Worm (Caenorhabditis elegans) whole organism, late embryonic: ENCODE data around the gene srg-3.
A peak's percentile ranks its signal among the peaks of the same experiment; 100 is the strongest.

Source experiments
- K09A11.1 ChIP-seq: sonication (generic microtip); optimal IDR thresholded peaks from 2 replicates; lab custom pipeline; 2017; ENCODE audit warnings: antibody characterized with exemption, mild to moderate bottlenecking, missing genetic modification characterization, missing compliant biosample characterization; ENCODE audit not compliant: insufficient read depth
- T23F11.4 ChIP-seq: fragments of 200-800 bp; sonication (Bioruptor generic); optimal IDR thresholded peaks from 2 replicates; lab custom pipeline; 2018; ENCODE audit warnings: mild to moderate bottlenecking, missing genetic modification characterization, missing compliant biosample characterization
- ama-1 ChIP-seq: fragments of 150-350 bp; optimal IDR thresholded peaks from 2 replicates; lab custom pipeline; 2014
- ceh-14 ChIP-seq: sonication (generic microtip); optimal IDR thresholded peaks from 2 replicates; lab custom pipeline; 2016; ENCODE audit warnings: missing genotype, missing genetic modification characterization, missing compliant biosample characterization
- ceh-18 ChIP-seq: sonication (generic microtip); optimal IDR thresholded peaks from 2 replicates; lab custom pipeline; 2016; ENCODE audit warnings: missing genetic modification characterization, missing compliant biosample characterization
- ceh-19 ChIP-seq: fragments of 200-800 bp; sonication (Bioruptor generic); optimal IDR thresholded peaks from 2 replicates; lab custom pipeline; 2018; ENCODE audit warnings: mild to moderate bottlenecking, missing genetic modification characterization, missing compliant biosample characterization
- ceh-2 ChIP-seq: sonication (generic microtip); optimal IDR thresholded peaks from 2 replicates; lab custom pipeline; 2016; ENCODE audit warnings: missing genotype, missing genetic modification characterization, missing compliant biosample characterization
- ceh-30 ChIP-seq: fragments of 150-350 bp; optimal IDR thresholded peaks from 2 replicates; lab custom pipeline; 2014; ENCODE audit warnings: missing biosample characterization, missing genetic modification characterization
- ceh-31 ChIP-seq: sonication (generic microtip); optimal IDR thresholded peaks from 2 replicates; lab custom pipeline; 2016; ENCODE audit warnings: missing genetic modification characterization, missing compliant biosample characterization
- ceh-34 ChIP-seq: sonication (generic microtip); optimal IDR thresholded peaks from 2 replicates; lab custom pipeline; 2016; ENCODE audit warnings: mild to moderate bottlenecking, missing genetic modification characterization, missing compliant biosample characterization
- ceh-45 ChIP-seq: fragments of 200-800 bp; sonication (Bioruptor generic); IDR thresholded peaks from 2 replicates; pipeline ENCODE4 v1.3.6; 2022; ENCODE audit warnings: missing genetic modification reagents, missing genetic modification characterization, missing compliant biosample characterization
- ceh-48 ChIP-seq: sonication (generic microtip); optimal IDR thresholded peaks from 2 replicates; lab custom pipeline; 2016; ENCODE audit warnings: missing genetic modification characterization, inconsistent platforms, missing compliant biosample characterization
- che-1 ChIP-seq: sonication (generic microtip); optimal IDR thresholded peaks from 2 replicates; lab custom pipeline; 2016; ENCODE audit warnings: mild to moderate bottlenecking, missing genetic modification characterization, missing compliant biosample characterization
- dmd-4 ChIP-seq: sonication (generic microtip); optimal IDR thresholded peaks from 2 replicates; lab custom pipeline; 2016; ENCODE audit warnings: borderline replicate concordance, missing genetic modification characterization, missing compliant biosample characterization
- dve-1 ChIP-seq: sonication (generic microtip); optimal IDR thresholded peaks from 2 replicates; lab custom pipeline; 2017; ENCODE audit warnings: antibody characterized with exemption, mild to moderate bottlenecking, missing genetic modification characterization, missing compliant biosample characterization
- elt-2 ChIP-seq: sonication (generic microtip); optimal IDR thresholded peaks from 2 replicates; lab custom pipeline; 2016; ENCODE audit warnings: missing genetic modification reagents, missing genetic modification characterization, missing compliant biosample characterization
- elt-4 ChIP-seq: sonication (generic microtip); optimal IDR thresholded peaks from 2 replicates; lab custom pipeline; 2016; ENCODE audit warnings: missing genetic modification characterization, missing compliant biosample characterization
- eyg-1 ChIP-seq: sonication (generic microtip); optimal IDR thresholded peaks from 2 replicates; lab custom pipeline; 2016; ENCODE audit warnings: missing genotype, missing genetic modification characterization, missing compliant biosample characterization
- fax-1 ChIP-seq: sonication (generic microtip); optimal IDR thresholded peaks from 2 replicates; lab custom pipeline; 2016; ENCODE audit warnings: missing genotype, missing genetic modification characterization, missing compliant biosample characterization
- fkh-10 ChIP-seq: fragments of 150-350 bp; optimal IDR thresholded peaks from 2 replicates; lab custom pipeline; 2014; ENCODE audit warnings: missing biosample characterization, missing genetic modification reagents, missing genetic modification characterization
- gmeb-2 ChIP-seq: sonication (generic microtip); optimal IDR thresholded peaks from 2 replicates; lab custom pipeline; 2016; ENCODE audit warnings: missing genetic modification characterization, inconsistent platforms, missing compliant biosample characterization
- hlh-15 ChIP-seq: sonication (generic microtip); optimal IDR thresholded peaks from 2 replicates; lab custom pipeline; 2016; ENCODE audit warnings: missing genetic modification characterization, missing compliant biosample characterization
- hlh-30 ChIP-seq: sonication (generic microtip); optimal IDR thresholded peaks from 2 replicates; lab custom pipeline; 2017; ENCODE audit warnings: antibody characterized with exemption, missing genetic modification characterization, missing compliant biosample characterization; ENCODE audit not compliant: insufficient read depth
- hlh-6 ChIP-seq: sonication (generic microtip); optimal IDR thresholded peaks from 2 replicates; lab custom pipeline; 2016; ENCODE audit warnings: missing genotype, missing genetic modification characterization, missing compliant biosample characterization
- lim-6 ChIP-seq: sonication (generic microtip); optimal IDR thresholded peaks from 2 replicates; lab custom pipeline; 2016; ENCODE audit warnings: missing genetic modification characterization, missing compliant biosample characterization
- madf-2 ChIP-seq: sonication (generic microtip); optimal IDR thresholded peaks from 2 replicates; lab custom pipeline; 2017; ENCODE audit warnings: missing genetic modification characterization, missing compliant biosample characterization
- mec-3 ChIP-seq: sonication (generic microtip); optimal IDR thresholded peaks from 2 replicates; lab custom pipeline; 2016; ENCODE audit warnings: borderline replicate concordance, missing genetic modification characterization, missing compliant biosample characterization
- nfya-1 ChIP-seq: sonication (generic microtip); optimal IDR thresholded peaks from 2 replicates; lab custom pipeline; 2017; ENCODE audit warnings: missing genetic modification characterization, mild to moderate bottlenecking, missing compliant biosample characterization, antibody characterized with exemption, moderate library complexity
- nhr-11 ChIP-seq: fragments of 150-350 bp; optimal IDR thresholded peaks from 2 replicates; lab custom pipeline; 2014; ENCODE audit warnings: missing biosample characterization, missing genetic modification characterization
- nhr-232 ChIP-seq: sonication (generic microtip); optimal IDR thresholded peaks from 2 replicates; lab custom pipeline; 2016; ENCODE audit warnings: missing genetic modification characterization, missing compliant biosample characterization
- npax-4 ChIP-seq: sonication (generic microtip); optimal IDR thresholded peaks from 2 replicates; lab custom pipeline; 2016; ENCODE audit warnings: missing genetic modification characterization, missing compliant biosample characterization
- odd-2 ChIP-seq: sonication (generic microtip); optimal IDR thresholded peaks from 2 replicates; lab custom pipeline; 2017; ENCODE audit warnings: antibody characterized with exemption, mild to moderate bottlenecking, missing genetic modification characterization, missing compliant biosample characterization
- pag-3 ChIP-seq: sonication (generic microtip); optimal IDR thresholded peaks from 2 replicates; lab custom pipeline; 2016; ENCODE audit warnings: missing compliant biosample characterization, missing genetic modification characterization, borderline replicate concordance
- pat-9 ChIP-seq: fragments of 200-800 bp; sonication (Bioruptor generic); optimal IDR thresholded peaks from 2 replicates; lab custom pipeline; 2018; ENCODE audit warnings: mild to moderate bottlenecking, missing genetic modification characterization, moderate library complexity, missing compliant biosample characterization
- pha-2 ChIP-seq: sonication (generic microtip); optimal IDR thresholded peaks from 2 replicates; lab custom pipeline; 2017; ENCODE audit warnings: mild to moderate bottlenecking, missing genetic modification characterization, missing compliant biosample characterization
- pqm-1 ChIP-seq: sonication (generic microtip); optimal IDR thresholded peaks from 2 replicates; lab custom pipeline; 2016; ENCODE audit warnings: missing genetic modification characterization, missing compliant biosample characterization
- pros-1 ChIP-seq: fragments of 150-350 bp; optimal IDR thresholded peaks from 2 replicates; lab custom pipeline; 2014; ENCODE audit warnings: missing biosample characterization, missing genetic modification reagents, missing genetic modification characterization
- sdc-2 ChIP-seq: sonication (generic microtip); optimal IDR thresholded peaks from 2 replicates; lab custom pipeline; 2016; ENCODE audit warnings: missing genotype, missing genetic modification characterization, missing compliant biosample characterization
- sox-2 ChIP-seq: fragments of 200-800 bp; sonication (Bioruptor generic); IDR thresholded peaks from 2 replicates; pipeline ENCODE4 v1.3.6; 2022; ENCODE audit warnings: missing genetic modification reagents, missing genetic modification characterization, missing compliant biosample characterization
- sox-4 ChIP-seq: sonication (generic microtip); optimal IDR thresholded peaks from 2 replicates; lab custom pipeline; 2017; ENCODE audit warnings: mild to moderate bottlenecking, missing genetic modification characterization, inconsistent platforms, missing compliant biosample characterization
- syd-9 ChIP-seq: sonication (generic microtip); optimal IDR thresholded peaks from 2 replicates; lab custom pipeline; 2016; ENCODE audit warnings: mild to moderate bottlenecking, missing genetic modification characterization, moderate library complexity, missing compliant biosample characterization
- ttx-3 ChIP-seq: sonication (generic microtip); optimal IDR thresholded peaks from 2 replicates; lab custom pipeline; 2016; ENCODE audit warnings: missing genetic modification reagents, missing genetic modification characterization, missing compliant biosample characterization
- unc-3 ChIP-seq, 2 experiments: fragments of 200-800 bp in 1 of 2; sonication (Bioruptor generic) in 1 of 2; sonication (generic microtip) in 1 of 2; conservative IDR thresholded peaks in 1 of 2; optimal IDR thresholded peaks in 1 of 2; 2 replicates each; pipeline versions ENCODE4 v1.3.6 to Lab custom; 2016 to 2022; ENCODE audit warnings: missing compliant biosample characterization in 2 of 2, missing genetic modification characterization in 2 of 2, missing genetic modification reagents in 1 of 2
- unc-55 ChIP-seq: sonication (generic microtip); optimal IDR thresholded peaks from 2 replicates; lab custom pipeline; 2017; ENCODE audit warnings: missing biosample characterization, missing genetic modification reagents, missing genetic modification characterization
- unc-86 ChIP-seq: sonication (generic microtip); optimal IDR thresholded peaks from 2 replicates; lab custom pipeline; 2016; ENCODE audit warnings: missing genetic modification characterization, missing compliant biosample characterization
- zip-5 ChIP-seq: sonication (generic microtip); optimal IDR thresholded peaks from 2 replicates; lab custom pipeline; 2016; ENCODE audit warnings: missing genetic modification characterization, missing compliant biosample characterization
- ztf-16 ChIP-seq: sonication (generic microtip); optimal IDR thresholded peaks from 2 replicates; lab custom pipeline; 2017; ENCODE audit warnings: missing genetic modification characterization, missing compliant biosample characterization

The srg-3 gene

ce11 chrIII:6280070-6280596 lies 10.0 kb upstream of the srg-3 start, which contains the start of gene hmg-1.2 (continued):
- TF ChIP-seq nhr-11 (tag; lab: Kevin White, UChicago) (no peak), pros-1 (tag; lab: Kevin White, UChicago) (peak; percentile 79), pqm-1 (tag; lab: Kevin White, UChicago) (no peak), ama-1 (peak; percentile 59), hlh-30 (peak; percentile 74), pag-3 (tag; lab: Kevin White, UChicago) (no peak), mec-3 (tag; lab: Kevin White, UChicago) (no peak), sox-2 (GFP tag; lab: Robert Waterston, UW) (no peak), hlh-6 (no peak), ceh-31 (peak; percentile 79), hlh-15 (tag; lab: Kevin White, UChicago) (no peak), che-1 (tag; lab: Kevin White, UChicago) (no peak), ceh-14 (tag; lab: Kevin White, UChicago) (peak; percentile 29), ceh-48 (tag; lab: Kevin White, UChicago) (peak; percentile 4), ceh-34 (peak; percentile 68), npax-4 (tag; lab: Kevin White, UChicago) (no peak), gmeb-2 (tag; lab: Kevin White, UChicago) (no peak), eyg-1 (tag; lab: Kevin White, UChicago) (no peak), fax-1 (tag; lab: Kevin White, UChicago) (no peak), pat-9 (tag; lab: Kevin White, UChicago) (no peak), dmd-4 (tag; lab: Kevin White, UChicago) (no peak), syd-9 (tag; lab: Kevin White, UChicago) (no peak), unc-55 (GFP tag; lab: Kevin White, UChicago) (peak; percentile 79), ceh-45 (GFP tag; lab: Robert Waterston, UW) (no peak), zip-5 (no peak), lim-6 (no peak), madf-2 (tag; lab: Kevin White, UChicago) (peak; percentile 54), unc-3 (GFP tag; conservative IDR thresholded peaks at IDR 0.05; lab: Robert Waterston, UW) (no peak), unc-3 (tag; optimal IDR thresholded peaks at IDR 0.05; lab: Kevin White, UChicago) (no peak), nfya-1 (tag; lab: Kevin White, UChicago) (peak; percentile 76), odd-2 (tag; lab: Kevin White, UChicago) (no peak), sox-4 (tag; lab: Kevin White, UChicago) (no peak), unc-86 (tag; lab: Kevin White, UChicago) (no peak), pha-2 (tag; lab: Kevin White, UChicago) (no peak), ceh-19 (no peak), ceh-2 (no peak), ttx-3 (tag; lab: Kevin White, UChicago) (no peak), dve-1 (tag; lab: Kevin White, UChicago) (no peak), fkh-10 (no peak), ztf-16 (tag; lab: Kevin White, UChicago) (no peak), ceh-18 (tag; lab: Kevin White, UChicago) (peak; percentile 77), ceh-30 (tag; lab: Kevin White, UChicago) (no peak), K09A11.1 (tag; lab: Kevin White, UChicago) (no peak), nhr-232 (tag; lab: Kevin White, UChicago) (no peak), T23F11.4 (GFP tag; lab: Kevin White, UChicago) (no peak), elt-4 (tag; lab: Kevin White, UChicago) (no peak), elt-2 (tag; lab: Kevin White, UChicago) (no peak), sdc-2 (peak; percentile 15)
- TF ChIP-seq, all 69 proteins: peak for 17
